Worm (Caenorhabditis elegans) whole organism, midembryonic: ENCODE data around the gene hacl-1.

ENCODE experiments used
- cog-1 ChIP-seq: sonication (generic microtip); optimal IDR thresholded peaks from 2 replicates; lab custom pipeline; 2016; ENCODE audit warnings: missing genetic modification characterization, missing compliant biosample characterization
- flt-1 ChIP-seq: fragments of 200-800 bp; sonication (Bioruptor generic); IDR thresholded peaks from 2 replicates; pipeline ENCODE4 v1.3.6; 2022; ENCODE audit warnings: missing genetic modification characterization, missing compliant biosample characterization
- klf-2 ChIP-seq: fragments of 200-800 bp; sonication (Bioruptor generic); conservative IDR thresholded peaks from 2 replicates; pipeline ENCODE4 v1.3.6; 2022; ENCODE audit warnings: missing genetic modification reagents, missing genetic modification characterization, missing compliant biosample characterization
- med-1 ChIP-seq: sonication (generic microtip); optimal IDR thresholded peaks from 2 replicates; lab custom pipeline; 2017; ENCODE audit warnings: missing genetic modification characterization, mild to moderate bottlenecking, missing compliant biosample characterization, antibody characterized with exemption, missing genetic modification reagents; ENCODE audit not compliant: insufficient read depth
- ref-1 ChIP-seq: fragments of 200-800 bp; sonication (Bioruptor generic); conservative IDR thresholded peaks from 2 replicates; pipeline ENCODE4 v1.3.6; 2022; ENCODE audit warnings: missing genetic modification reagents, missing genetic modification characterization, missing compliant biosample characterization
- tab-1 ChIP-seq: fragments of 200-800 bp; sonication (Bioruptor generic); IDR thresholded peaks from 2 replicates; pipeline ENCODE4 v1.3.6; 2022; ENCODE audit warnings: missing genetic modification characterization, missing compliant biosample characterization
- ztf-29 ChIP-seq: fragments of 200-800 bp; sonication (Bioruptor generic); IDR thresholded peaks from 2 replicates; pipeline ENCODE4 v1.3.6; 2022; ENCODE audit warnings: missing genetic modification reagents, missing genetic modification characterization, missing compliant biosample characterization

ce11 chrII:11479076-11479475 is 13.7 kb downstream of the hacl-1 start, which contains the start of gene W02B12.12:
- TF ChIP-seq ref-1 (GFP tag; lab: Robert Waterston, UW) (no peak), med-1 (GFP tag; lab: Kevin White, UChicago) (no peak), tab-1 (GFP tag; lab: Robert Waterston, UW) (no peak), ztf-29 (GFP tag; lab: Robert Waterston, UW) (no peak), klf-2 (GFP tag; lab: Robert Waterston, UW) (no peak), cog-1 (tag; lab: Kevin White, UChicago) (no peak), flt-1 (GFP tag; lab: Robert Waterston, UW) (no peak)
